Worm (Caenorhabditis elegans) whole organism, mixed stage, embryonic: Measurements from ENCODE around the gene taf-7.1.

Experiments
- M03D4.4 ChIP-seq: sonication (generic microtip); optimal IDR thresholded peaks from 2 replicates; lab custom pipeline; 2017; ENCODE audit warnings: mild to moderate bottlenecking, missing genetic modification characterization, missing compliant biosample characterization
- bed-3 ChIP-seq: fragments of 200-800 bp; sonication (Bioruptor generic); optimal IDR thresholded peaks from 3 replicates; lab custom pipeline; 2018; ENCODE audit warnings: mild to moderate bottlenecking, missing genetic modification characterization, moderate library complexity, missing compliant biosample characterization
- ceh-39 ChIP-seq: fragments of 150-350 bp; optimal IDR thresholded peaks from 2 replicates; lab custom pipeline; 2014; ENCODE audit warnings: missing biosample characterization, missing genetic modification characterization
- ceh-43 ChIP-seq: fragments of 200-800 bp; sonication (Bioruptor generic); optimal IDR thresholded peaks from 2 replicates; lab custom pipeline; 2018; ENCODE audit warnings: mild to moderate bottlenecking, missing genetic modification characterization, moderate library complexity, missing compliant biosample characterization
- ceh-83 ChIP-seq: fragments of 200-800 bp; sonication (Bioruptor generic); optimal IDR thresholded peaks from 2 replicates; lab custom pipeline; 2018; ENCODE audit warnings: mild to moderate bottlenecking, missing genetic modification characterization, missing compliant biosample characterization
- ces-1 ChIP-seq: fragments of 150-350 bp; optimal IDR thresholded peaks from 2 replicates; lab custom pipeline; 2014; ENCODE audit warnings: missing biosample characterization, missing genetic modification reagents, missing genetic modification characterization
- cnd-1 ChIP-seq: fragments of 200-800 bp; sonication (Bioruptor generic); optimal IDR thresholded peaks from 2 replicates; lab custom pipeline; 2018; ENCODE audit warnings: mild to moderate bottlenecking, missing genetic modification characterization, missing compliant biosample characterization
- drap-1 ChIP-seq: fragments of 200-800 bp; sonication (Bioruptor generic); optimal IDR thresholded peaks from 3 replicates; lab custom pipeline; 2018; ENCODE audit warnings: mild to moderate bottlenecking, missing genetic modification characterization, missing compliant biosample characterization
- elt-1 ChIP-seq: sonication (generic microtip); optimal IDR thresholded peaks from 2 replicates; lab custom pipeline; 2017; ENCODE audit warnings: missing genetic modification characterization, mild to moderate bottlenecking, missing compliant biosample characterization, antibody characterized with exemption, moderate library complexity, borderline replicate concordance; ENCODE audit not compliant: insufficient read depth
- flh-1 ChIP-seq: fragments of 200-800 bp; sonication (Bioruptor generic); optimal IDR thresholded peaks from 2 replicates; lab custom pipeline; 2018; ENCODE audit warnings: mild to moderate bottlenecking, missing genetic modification characterization, moderate library complexity, missing compliant biosample characterization
- ham-2 ChIP-seq: fragments of 200-800 bp; sonication (Bioruptor generic); optimal IDR thresholded peaks from 2 replicates; lab custom pipeline; 2018; ENCODE audit warnings: mild to moderate bottlenecking, missing genetic modification characterization, missing compliant biosample characterization
- hlh-1 ChIP-seq: fragments of 150-350 bp; optimal IDR thresholded peaks from 2 replicates; lab custom pipeline; 2014; ENCODE audit warnings: missing biosample characterization, missing genetic modification reagents, missing genetic modification characterization
- lin-13 ChIP-seq: fragments of 150-350 bp; optimal IDR thresholded peaks from 2 replicates; lab custom pipeline; 2014; ENCODE audit warnings: missing biosample characterization, missing genetic modification characterization
- lin-32 ChIP-seq: fragments of 200-800 bp; sonication (Bioruptor generic); optimal IDR thresholded peaks from 2 replicates; lab custom pipeline; 2018; ENCODE audit warnings: mild to moderate bottlenecking, missing genetic modification characterization, missing compliant biosample characterization
- mab-5 ChIP-seq: fragments of 150-350 bp; optimal IDR thresholded peaks from 2 replicates; lab custom pipeline; 2014; ENCODE audit warnings: missing biosample characterization, missing genetic modification characterization
- mep-1 ChIP-seq: fragments of 150-350 bp; optimal IDR thresholded peaks from 2 replicates; lab custom pipeline; 2017; ENCODE audit warnings: missing biosample characterization, missing genetic modification reagents, missing genetic modification characterization, inconsistent platforms
- mls-2 ChIP-seq: sonication (generic microtip); optimal IDR thresholded peaks from 2 replicates; lab custom pipeline; 2016; ENCODE audit warnings: mild to moderate bottlenecking, missing genetic modification characterization, moderate library complexity, missing compliant biosample characterization
- nhr-12 ChIP-seq: fragments of 150-350 bp; optimal IDR thresholded peaks from 2 replicates; lab custom pipeline; 2014; ENCODE audit warnings: missing biosample characterization, missing genetic modification characterization
- nhr-2 ChIP-seq: fragments of 150-350 bp; optimal IDR thresholded peaks from 2 replicates; lab custom pipeline; 2014; ENCODE audit warnings: missing biosample characterization, missing genetic modification characterization
- nhr-237 ChIP-seq: fragments of 150-350 bp; optimal IDR thresholded peaks from 2 replicates; lab custom pipeline; 2014; ENCODE audit warnings: missing biosample characterization, missing genetic modification characterization
- nhr-28 ChIP-seq: fragments of 150-350 bp; optimal IDR thresholded peaks from 2 replicates; lab custom pipeline; 2014; ENCODE audit warnings: missing biosample characterization, missing genetic modification characterization
- nhr-76 ChIP-seq: sonication (generic microtip); optimal IDR thresholded peaks from 2 replicates; lab custom pipeline; 2017; ENCODE audit warnings: missing biosample characterization, missing genetic modification characterization
- pha-4 ChIP-seq: fragments of 150-350 bp; optimal IDR thresholded peaks from 2 replicates; lab custom pipeline; 2018; ENCODE audit warnings: missing biosample characterization, missing genetic modification reagents, missing genetic modification characterization
- sem-2 ChIP-seq: fragments of 200-800 bp; sonication (Bioruptor generic); optimal IDR thresholded peaks from 2 replicates; lab custom pipeline; 2018; ENCODE audit warnings: mild to moderate bottlenecking, missing genetic modification characterization, missing compliant biosample characterization
- sptf-1 ChIP-seq: sonication (generic microtip); optimal IDR thresholded peaks from 2 replicates; lab custom pipeline; 2017; ENCODE audit warnings: mild to moderate bottlenecking, missing genetic modification characterization, moderate library complexity, missing compliant biosample characterization
- tbx-8 ChIP-seq: fragments of 200-800 bp; sonication (Bioruptor generic); optimal IDR thresholded peaks from 2 replicates; lab custom pipeline; 2018; ENCODE audit warnings: mild to moderate bottlenecking, missing genetic modification characterization, moderate library complexity, missing compliant biosample characterization
- unc-120 ChIP-seq: sonication (generic microtip); optimal IDR thresholded peaks from 2 replicates; lab custom pipeline; 2017; ENCODE audit warnings: missing genetic modification characterization, missing compliant biosample characterization; ENCODE audit not compliant: poor library complexity, severe bottlenecking
- unc-39 ChIP-seq: fragments of 150-350 bp; optimal IDR thresholded peaks from 2 replicates; lab custom pipeline; 2014; ENCODE audit warnings: missing biosample characterization, missing genetic modification characterization
- zip-8 ChIP-seq: fragments of 150-350 bp; optimal IDR thresholded peaks from 2 replicates; lab custom pipeline; 2014; ENCODE audit warnings: missing biosample characterization, missing genetic modification characterization
- ztf-11 ChIP-seq: fragments of 150-350 bp; optimal IDR thresholded peaks from 2 replicates; lab custom pipeline; 2014; ENCODE audit warnings: missing biosample characterization, missing genetic modification characterization

taf-7.1 gene

ce11 chrX:11857178-11857577, 19.9 kb upstream of the taf-7.1 start, which contains the start of gene mes-1:
TSS of gene mes-1 (plus strand) at chrX:11857478.
- TF ChIP-seq pha-4 (tag; lab: Kevin White, UChicago) (no peak), nhr-2 (tag; lab: Kevin White, UChicago) (no peak), sem-2 (GFP tag; lab: Kevin White, UChicago) (no peak), ham-2 (GFP tag; lab: Kevin White, UChicago) (no peak), ceh-83 (no peak), bed-3 (GFP tag; lab: Kevin White, UChicago) (no peak), tbx-8 (GFP tag; lab: Kevin White, UChicago) (no peak), nhr-12 (tag; lab: Kevin White, UChicago) (no peak), flh-1 (GFP tag; lab: Kevin White, UChicago) (no peak), lin-13 (tag; lab: Kevin White, UChicago) (no peak), zip-8 (tag; lab: Kevin White, UChicago) (no peak), nhr-237 (no peak), elt-1 (no peak)

DNA sequence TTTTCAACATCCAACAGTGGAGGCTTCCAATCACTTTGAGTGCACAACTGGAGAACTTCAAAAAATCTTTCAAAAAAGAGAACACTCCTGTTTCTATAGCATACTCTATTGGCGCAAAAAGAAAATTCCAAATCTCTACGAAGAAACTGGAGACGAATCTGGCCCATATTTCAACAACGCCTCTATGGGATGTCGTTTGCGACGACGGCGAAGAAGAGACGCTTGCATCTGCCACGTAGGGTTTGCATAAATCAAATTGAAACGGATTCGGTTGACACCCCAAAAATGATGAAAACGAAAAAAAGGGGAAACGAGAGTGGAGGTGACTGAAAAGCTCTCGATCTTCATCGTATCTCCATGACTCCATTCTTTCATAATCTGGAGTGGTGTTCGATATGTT, 18.9 kb upstream of the taf-7.1 start:
- no peak for TF ChIP-seq hlh-1
- TF ChIP-seq nhr-12 (tag; lab: Kevin White, UChicago): no peak
- TF ChIP-seq, all 35 proteins: peak for 0

DNA sequence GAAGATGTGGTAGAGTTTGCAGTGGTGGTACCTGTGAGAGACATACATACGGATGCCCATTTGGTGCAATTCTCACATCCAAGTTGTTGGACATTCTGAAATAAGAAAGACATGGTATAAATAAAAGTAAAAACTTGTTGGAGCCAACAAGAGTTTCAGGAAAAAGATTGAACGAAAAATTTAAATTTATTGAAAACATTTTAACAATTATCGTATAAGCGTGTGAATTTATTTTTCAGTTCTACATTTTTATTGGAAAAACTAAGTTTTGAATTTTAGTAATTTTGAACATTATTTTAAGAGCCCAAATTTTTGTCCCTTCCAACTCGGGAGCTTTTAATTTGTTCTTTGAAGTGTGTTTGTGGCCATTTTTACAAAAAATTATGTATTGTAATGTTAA, 17.6 kb upstream of the taf-7.1 start, which contains the start of gene F54F7.8:
Gene F54F7.8, minus strand, starts transcription at position 101 of the 400 bp plus-strand sequence.
- no peak for TF ChIP-seq M03D4.4 (tag; lab: Kevin White, UChicago)
- TF ChIP-seq mep-1: no peak
- TF ChIP-seq ztf-11: no peak
- no peak for TF ChIP-seq nhr-12 (tag; lab: Kevin White, UChicago)
- no peak for TF ChIP-seq unc-120 (tag; lab: Kevin White, UChicago)
- no peak for TF ChIP-seq ces-1 (GFP tag; lab: Kevin White, UChicago)
- TF ChIP-seq drap-1: no peak
- no peak for TF ChIP-seq unc-39
- TF ChIP-seq ceh-83: no peak
- TF ChIP-seq bed-3 (GFP tag; lab: Kevin White, UChicago): no peak
- TF ChIP-seq cnd-1: no peak
- TF ChIP-seq nhr-237: no peak
- TF ChIP-seq mab-5 (tag; lab: Kevin White, UChicago): no peak
- TF ChIP-seq zip-8 (tag; lab: Kevin White, UChicago): no peak
- no peak for TF ChIP-seq ceh-39
- no peak for TF ChIP-seq lin-32 (GFP tag; lab: Kevin White, UChicago)
- no peak for TF ChIP-seq elt-1
- no peak for TF ChIP-seq ceh-43 (GFP tag; lab: Kevin White, UChicago)

ce11 chrX:11854432-11854831, 17.2 kb upstream of the taf-7.1 start:
- TF ChIP-seq ham-2 (GFP tag; lab: Kevin White, UChicago) (no peak), ztf-11 (no peak), nhr-2 (tag; lab: Kevin White, UChicago) (no peak), unc-39 (no peak), sptf-1 (tag; lab: Kevin White, UChicago) (no peak), tbx-8 (GFP tag; lab: Kevin White, UChicago) (no peak), zip-8 (tag; lab: Kevin White, UChicago) (no peak), ceh-39 (no peak), lin-13 (tag; lab: Kevin White, UChicago) (no peak)

ce11 chrX:11852494-11852893, 15.2 kb upstream of the taf-7.1 start, which contains the start of gene xtr-1:
TSS of gene xtr-1 (plus strand) at chrX:11852794.
- TF ChIP-seq lin-32 (GFP tag; lab: Kevin White, UChicago) (no peak), flh-1 (GFP tag; lab: Kevin White, UChicago) (no peak), ztf-11 (no peak), nhr-2 (tag; lab: Kevin White, UChicago) (no peak), nhr-76 (tag; lab: Kevin White, UChicago) (no peak), nhr-237 (no peak), elt-1 (no peak), mls-2 (tag; lab: Kevin White, UChicago) (no peak), ces-1 (GFP tag; lab: Kevin White, UChicago) (no peak), M03D4.4 (tag; lab: Kevin White, UChicago) (no peak), nhr-28 (tag; lab: Kevin White, UChicago) (no peak), sptf-1 (tag; lab: Kevin White, UChicago) (no peak), tbx-8 (GFP tag; lab: Kevin White, UChicago) (no peak), bed-3 (GFP tag; lab: Kevin White, UChicago) (no peak), ceh-43 (GFP tag; lab: Kevin White, UChicago) (no peak), zip-8 (tag; lab: Kevin White, UChicago) (no peak)
